Fruit fly (Drosophila melanogaster) whole organism: ENCODE results near the gene CHES-1-like.

Source experiments
- psq ChIP-seq: fragments of >200 bp; optimal IDR thresholded peaks from 2 replicates; lab custom pipeline; 2017
- usp ChIP-seq: fragments of >200 bp; optimal IDR thresholded peaks from 2 replicates; lab custom pipeline; 2017; ENCODE audit warnings: missing biosample characterization, missing genetic modification characterization, mixed read lengths

dm6 chrX:7662425-7662824 is 46.8 kb downstream of the CHES-1-like start:
- no peak for TF ChIP-seq psq (lab: Kevin White, UChicago)
- TF ChIP-seq usp (GFP tag; lab: Kevin White, UChicago): no peak
